Fruit fly (Drosophila melanogaster): ENCODE data around the gene CG11076.

CG11076 gene

DNA sequence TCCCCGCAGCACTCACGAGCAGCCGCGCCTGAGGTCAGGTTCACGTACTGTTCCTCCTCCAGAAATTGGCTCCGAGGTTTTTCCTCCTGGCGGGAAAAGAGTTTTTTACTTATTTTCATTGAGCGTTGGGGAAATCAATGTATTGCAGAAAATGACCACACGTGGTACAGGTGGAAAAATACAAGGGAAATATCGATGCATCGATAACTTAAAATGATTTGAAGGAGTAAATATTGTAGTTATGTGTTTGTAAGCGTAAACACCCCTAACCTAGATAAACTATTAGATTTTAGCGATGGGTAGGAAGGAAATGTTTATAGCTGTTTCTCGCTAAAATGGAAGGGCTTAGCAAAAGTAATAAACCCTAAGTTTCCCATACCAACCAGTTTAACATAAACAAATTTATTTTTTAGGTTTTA lies 856 bp downstream of the CG11076 start (continued):
- TF ChIP-seq Ets65A (GFP tag) (peak; percentile 93), CG4820 (GFP tag; optimal IDR thresholded peaks at IDR 0.05) (no peak), fd64A (GFP tag; optimal IDR thresholded peaks at IDR 0.05) (no peak), CG1024 (GFP tag; IDR thresholded peaks at IDR 0.05) (peak; percentile 94), ab (GFP tag; optimal IDR thresholded peaks at IDR 0.05) (no peak), Ets97D (GFP tag; optimal IDR thresholded peaks at IDR 0.05) (peak; percentile 6), seq (GFP tag; IDR thresholded peaks at IDR 0.05) (no peak), Aef1 (GFP tag; IDR thresholded peaks at IDR 0.05) (peak; percentile 31; the same call in 1 of the 3 replicates), mld (GFP tag; IDR thresholded peaks at IDR 0.05; ENCODE audit: partially characterized antibody) (peak; percentile 68; the same call in 1 of the 3 replicates), CG2129 (GFP tag; IDR thresholded peaks at IDR 0.05; ENCODE audit: partially characterized antibody) (no peak), Atf-2 (GFP tag; optimal IDR thresholded peaks at IDR 0.05) (peak; percentile 6), tll (GFP tag; optimal IDR thresholded peaks at IDR 0.05) (no peak), bbx (GFP tag; IDR thresholded peaks at IDR 0.05; ENCODE audit: partially characterized antibody) (peak; percentile 76), CG30403 (GFP tag; optimal IDR thresholded peaks at IDR 0.05) (peak; percentile 21), CG16813 (GFP tag; IDR thresholded peaks at IDR 0.05; ENCODE audit: partially characterized antibody) (peak; percentile 68), CG2199 (GFP tag; IDR thresholded peaks at IDR 0.05) (no peak), onecut (GFP tag; IDR thresholded peaks at IDR 0.05) (peak; percentile 37; the same call in 1 of the 2 replicates), z (GFP tag; IDR thresholded peaks at IDR 0.05) (no peak), CG13424 (tag; optimal IDR thresholded peaks at IDR 0.05) (peak; percentile 12), Sry-δ (GFP tag; optimal IDR thresholded peaks at IDR 0.05) (peak; percentile 87), bowl (GFP tag; IDR thresholded peaks at IDR 0.05) (no peak), CG17802 (tag; optimal IDR thresholded peaks at IDR 0.05) (peak; percentile 96), ranshi (GFP tag; IDR thresholded peaks at IDR 0.05) (no peak), bab2 (GFP tag; optimal IDR thresholded peaks at IDR 0.05) (peak; percentile 14), Neu2 (GFP tag; optimal IDR thresholded peaks at IDR 0.05; ENCODE audit: borderline replicate concordance) (no peak), gem (tag; optimal IDR thresholded peaks at IDR 0.05) (peak; percentile 46), luna (GFP tag; optimal IDR thresholded peaks at IDR 0.05) (no peak), Hsf (GFP tag; optimal IDR thresholded peaks at IDR 0.05) (peak; percentile 31), crol (GFP tag; IDR thresholded peaks at IDR 0.05) (no peak), dmrt11E (tag; optimal IDR thresholded peaks at IDR 0.05) (peak; percentile 21), CG14710 (tag; optimal IDR thresholded peaks at IDR 0.05) (peak; percentile 12), zen (tag; optimal IDR thresholded peaks at IDR 0.05) (peak; percentile 28), Dp (GFP tag; optimal IDR thresholded peaks at IDR 0.05) (no peak), shn (GFP tag; optimal IDR thresholded peaks at IDR 0.05) (peak; percentile 21), sug (tag; optimal IDR thresholded peaks at IDR 0.05) (peak; percentile 28), Chrac-16 (GFP tag; optimal IDR thresholded peaks at IDR 0.05) (peak; percentile 37), CG5245 (GFP tag; optimal IDR thresholded peaks at IDR 0.05) (no peak), hb (GFP tag; IDR thresholded peaks at IDR 0.05; ENCODE audit: partially characterized antibody) (no peak), bsh (GFP tag; optimal IDR thresholded peaks at IDR 0.05) (peak in 1 of 2 experiments; percentile 31), ato (GFP tag; IDR thresholded peaks at IDR 0.05; ENCODE audit: partially characterized antibody) (peak; percentile 33; the same call in 1 of the 2 replicates), row (GFP tag; IDR thresholded peaks at IDR 0.05) (peak; percentile 76), Scr (GFP tag; IDR thresholded peaks at IDR 0.05; ENCODE audit: partially characterized antibody) (peak; percentile 66), CG1603 (tag; optimal IDR thresholded peaks at IDR 0.05) (peak; percentile 82), ems (GFP tag; optimal IDR thresholded peaks at IDR 0.05) (no peak), CG7963 (GFP tag; IDR thresholded peaks at IDR 0.05; ENCODE audit: partially characterized antibody) (peak; percentile 63; the same call in 2 of the 3 replicates), CG6689 (GFP tag; IDR thresholded peaks at IDR 0.05) (no peak), CG13775 (GFP tag; optimal IDR thresholded peaks at IDR 0.05) (no peak), E2f2 (GFP tag; IDR thresholded peaks at IDR 0.05) (no peak), danr (GFP tag; IDR thresholded peaks at IDR 0.05) (no peak), sna (GFP tag; IDR thresholded peaks at IDR 0.05; ENCODE audit: partially characterized antibody) (peak; percentile 52; the same call in 1 of the 2 replicates)

Measured in whole organism, embryonic.